Fruit fly (Drosophila melanogaster) S2 (cell line): ENCODE data around the gene Ask1.

Experiments
- CG8478 ChIP-seq: fragments of >200 bp; optimal IDR thresholded peaks from 2 replicates; lab custom pipeline; 2018
- CTCF ChIP-seq, 2 experiments: fragments of >200 bp; optimal IDR thresholded peaks; 2 replicates each; lab custom pipeline; 2018

dm6 chr3R:19902328-19902727 is 22.8 kb downstream of the Ask1 start:
- TF ChIP-seq CG8478 (lab: Kevin White, UChicago) (no peak), CTCF (optimal IDR thresholded peaks at IDR 0.05; lab: Kevin White, UChicago) (no peak)
